Fruit fly (Drosophila melanogaster) whole organism: ENCODE results near the gene Cals.

ENCODE experiments used
- CG8478 ChIP-seq: fragments of >200 bp; optimal IDR thresholded peaks from 2 replicates; lab custom pipeline; 2018; ENCODE audit warnings: inconsistent platforms
- Dll ChIP-seq: fragments of >200 bp; optimal IDR thresholded peaks from 2 replicates; lab custom pipeline; 2017
- EcR ChIP-seq, 2 experiments: fragments of >200 bp; optimal IDR thresholded peaks; 2 replicates each; lab custom pipeline; 2017; ENCODE audit warnings: missing biosample characterization in 2 of 2, missing genetic modification characterization in 2 of 2, missing genetic modification reagents in 2 of 2
- pan ChIP-seq: fragments of >200 bp; optimal IDR thresholded peaks from 2 replicates; lab custom pipeline; 2017
- psq ChIP-seq: fragments of >200 bp; optimal IDR thresholded peaks from 2 replicates; lab custom pipeline; 2017
- usp ChIP-seq: fragments of >200 bp; optimal IDR thresholded peaks from 2 replicates; lab custom pipeline; 2017; ENCODE audit warnings: missing biosample characterization, missing genetic modification characterization, mixed read lengths

Gene Cals

DNA sequence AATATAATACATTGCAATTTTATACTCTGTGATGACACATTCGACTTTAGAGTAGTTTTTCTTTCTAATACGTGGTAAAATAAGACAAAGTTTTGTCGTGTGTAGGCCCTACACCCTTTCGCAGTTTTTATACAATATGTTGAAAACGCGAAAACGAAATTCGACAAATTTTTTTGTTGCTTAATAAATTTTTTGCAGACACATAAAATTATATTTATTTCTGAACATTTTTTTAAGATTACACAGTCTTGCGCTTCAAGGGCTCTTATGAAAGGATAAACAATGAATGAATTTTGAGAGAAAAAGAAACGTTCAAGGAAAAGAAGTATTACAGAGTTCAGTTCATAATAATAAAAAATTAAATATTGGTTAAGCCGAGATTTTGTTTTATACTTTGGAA is 1.3 kb downstream of the Cals start:
- no peak for TF ChIP-seq psq (lab: Kevin White, UChicago)
- TF ChIP-seq Dll (lab: Kevin White, UChicago) = no peak
- TF ChIP-seq usp (GFP tag; lab: Kevin White, UChicago) = no peak
- no peak for TF ChIP-seq CG8478 (lab: Kevin White, UChicago)
- no peak for TF ChIP-seq pan (lab: Kevin White, UChicago)
- no peak for TF ChIP-seq EcR (GFP tag; optimal IDR thresholded peaks at IDR 0.05; lab: Kevin White, UChicago)

DNA sequence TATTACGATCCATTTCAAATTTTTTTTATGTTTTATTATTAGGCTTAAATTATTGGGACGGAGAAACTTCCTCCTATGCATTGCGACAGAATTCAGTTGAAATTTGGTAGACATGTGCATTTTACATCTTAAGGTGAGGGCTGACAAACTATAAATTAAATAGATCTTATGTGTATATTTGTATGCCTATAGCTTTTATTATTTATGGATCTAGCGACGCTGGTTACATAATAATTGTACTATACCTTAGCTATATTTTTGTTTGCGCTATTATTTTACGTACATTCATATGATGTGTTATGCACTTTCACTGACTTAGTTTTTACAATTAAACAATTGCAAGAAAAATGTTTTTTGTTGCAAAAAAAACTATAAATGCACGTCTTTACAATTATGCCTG is 7.9 kb downstream of the Cals start:
- no peak for TF ChIP-seq pan (lab: Kevin White, UChicago)
- no peak for TF ChIP-seq EcR (GFP tag; optimal IDR thresholded peaks at IDR 0.05; lab: Kevin White, UChicago)
- no peak for TF ChIP-seq CG8478 (lab: Kevin White, UChicago)
- TF ChIP-seq usp (GFP tag; lab: Kevin White, UChicago) = no peak
- no peak for TF ChIP-seq Dll (lab: Kevin White, UChicago)
- no peak for TF ChIP-seq psq (lab: Kevin White, UChicago)

DNA sequence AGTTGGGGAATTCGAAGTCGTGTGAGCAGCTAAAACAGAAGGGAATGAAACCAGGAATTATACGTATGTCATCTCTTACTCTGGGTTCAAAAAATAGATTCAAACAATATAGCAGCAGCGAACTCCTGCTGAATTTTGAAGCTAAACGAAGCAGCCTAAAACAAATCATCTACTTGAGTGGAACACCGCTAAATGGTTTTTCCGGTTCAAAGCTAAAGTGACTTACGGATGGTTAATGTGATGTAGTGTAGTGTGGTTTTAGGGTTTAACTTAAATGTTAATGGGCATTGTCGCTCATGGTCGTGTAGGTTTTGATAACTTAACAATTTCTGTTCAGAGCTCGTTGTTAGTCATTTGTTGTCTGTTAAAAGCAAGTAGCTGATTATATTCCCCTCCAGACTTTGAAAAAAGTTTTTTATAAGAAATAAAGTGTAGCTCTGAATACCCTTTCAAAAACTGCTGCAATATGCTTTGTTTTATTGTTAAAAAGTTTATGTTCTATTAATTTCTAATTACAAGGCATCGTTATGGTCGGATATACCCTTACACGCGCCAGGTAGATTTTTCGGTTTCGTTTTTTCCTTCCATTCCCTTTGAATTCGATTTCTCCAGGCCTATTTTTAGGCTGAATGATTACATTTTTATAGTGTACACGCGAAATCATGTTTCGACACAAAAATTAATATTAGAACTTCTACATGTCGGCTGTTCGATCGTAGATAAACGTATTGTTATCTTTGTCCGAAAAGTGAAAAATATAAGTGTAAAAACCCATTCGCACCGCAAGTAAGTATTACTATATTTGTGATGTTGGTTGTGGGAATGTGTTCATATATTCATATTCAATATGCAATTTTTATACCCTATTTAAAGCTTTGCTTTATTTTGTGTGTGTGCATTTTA is 10.0 kb downstream of the Cals start:
- TF ChIP-seq pan (lab: Kevin White, UChicago) (peak; percentile 75), EcR (GFP tag; optimal IDR thresholded peaks at IDR 0.05; lab: Kevin White, UChicago) (no peak), psq (lab: Kevin White, UChicago) (no peak), usp (GFP tag; lab: Kevin White, UChicago) (no peak), Dll (lab: Kevin White, UChicago) (no peak), CG8478 (lab: Kevin White, UChicago) (no peak)

DNA sequence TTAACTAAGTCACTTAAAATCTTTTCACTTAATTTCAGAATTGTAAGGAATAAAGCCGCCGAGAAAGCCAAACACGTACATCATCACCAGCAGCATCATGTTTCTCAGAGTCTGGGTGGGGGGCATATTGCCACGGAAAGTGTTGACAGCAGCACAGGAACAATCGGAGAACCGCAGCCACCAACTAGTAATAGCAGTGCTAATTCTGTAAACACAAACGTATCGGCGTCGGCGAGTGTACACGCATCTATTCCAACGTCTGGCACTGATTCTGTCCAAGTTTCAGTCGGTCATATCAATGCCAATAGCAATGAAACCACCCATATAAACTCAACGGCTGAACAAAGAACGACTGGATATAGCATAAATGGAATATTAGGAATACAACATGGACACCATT is 17.0 kb downstream of the Cals start:
- TF ChIP-seq CG8478 (lab: Kevin White, UChicago) (no peak), psq (lab: Kevin White, UChicago) (no peak), pan (lab: Kevin White, UChicago) (no peak), usp (GFP tag; lab: Kevin White, UChicago) (no peak)

DNA sequence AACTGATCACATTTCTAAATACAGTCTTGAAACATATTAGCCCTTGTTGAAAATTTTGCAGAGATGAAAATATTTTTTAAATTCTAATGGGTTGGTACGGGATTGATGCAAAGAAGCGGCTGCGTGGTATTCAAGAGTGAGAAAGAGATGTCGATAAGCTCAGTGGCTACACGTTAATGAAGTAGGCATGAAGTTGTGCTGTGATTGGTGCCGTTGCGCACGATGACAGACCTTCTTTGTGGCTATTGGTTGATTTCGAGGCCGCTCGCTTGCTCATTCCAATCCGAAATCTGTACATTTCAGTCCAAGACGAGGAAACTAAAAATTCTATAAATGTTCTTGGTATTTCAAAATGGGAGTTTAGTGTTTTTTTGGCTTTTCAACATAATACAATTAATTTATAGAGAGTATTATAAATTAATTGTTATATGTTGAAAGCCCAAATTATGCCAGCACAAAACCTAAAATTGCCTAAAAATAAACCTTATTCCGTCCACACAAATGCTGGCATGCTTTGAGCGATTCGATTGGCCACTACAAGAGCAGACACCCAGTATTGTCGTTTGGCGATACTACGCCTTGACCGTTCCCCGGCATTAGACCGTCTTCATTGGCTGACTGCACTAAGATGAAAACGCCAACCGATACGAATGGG is 25.4 kb downstream of the Cals start:
- no peak for TF ChIP-seq EcR (GFP tag; optimal IDR thresholded peaks at IDR 0.05; lab: Kevin White, UChicago)
- no peak for TF ChIP-seq CG8478 (lab: Kevin White, UChicago)
- no peak for TF ChIP-seq usp (GFP tag; lab: Kevin White, UChicago)
- no peak for TF ChIP-seq psq (lab: Kevin White, UChicago)
- no peak for TF ChIP-seq pan (lab: Kevin White, UChicago)
- TF ChIP-seq Dll (lab: Kevin White, UChicago) = no peak

DNA sequence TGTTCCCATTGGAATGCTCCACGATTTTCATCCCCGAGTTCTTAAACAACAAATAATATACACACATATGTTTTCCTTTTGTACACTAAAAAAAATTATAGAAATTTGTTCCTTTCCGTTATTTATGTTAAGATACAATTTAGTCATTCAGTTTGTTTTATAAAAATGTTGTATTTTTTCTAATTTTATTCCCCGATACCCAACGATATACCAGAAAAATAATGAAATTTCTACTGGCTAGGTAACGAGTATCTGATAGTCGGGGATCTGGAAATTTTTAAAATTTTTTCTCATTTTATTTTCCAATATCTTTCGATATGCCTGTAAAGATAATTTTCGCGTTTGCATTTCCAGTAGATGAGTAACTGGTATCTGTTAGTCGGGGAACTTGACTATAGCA is 29.7 kb downstream of the Cals start:
- TF ChIP-seq Dll (lab: Kevin White, UChicago) = no peak
- no peak for TF ChIP-seq pan (lab: Kevin White, UChicago)
- no peak for TF ChIP-seq psq (lab: Kevin White, UChicago)

DNA sequence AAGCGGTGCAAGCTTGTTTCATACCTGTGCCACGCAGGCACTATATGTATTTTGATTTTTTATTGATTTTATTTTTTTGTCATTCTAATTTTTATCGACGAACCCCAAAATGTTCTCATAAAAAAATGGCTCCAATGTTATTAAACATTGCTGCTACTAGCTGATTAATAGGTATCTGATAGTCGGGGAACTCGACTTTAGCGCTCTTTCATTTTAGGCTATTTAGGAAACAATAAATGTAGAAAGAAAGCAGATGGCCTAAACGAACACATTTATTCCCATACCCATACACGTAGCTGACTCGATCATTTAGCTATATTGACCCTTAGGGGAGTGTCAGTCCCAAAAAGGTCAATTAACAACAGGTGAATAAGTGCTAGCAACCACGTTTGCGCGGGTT is 32.9 kb downstream of the Cals start:
- TF ChIP-seq Dll (lab: Kevin White, UChicago) = no peak
- TF ChIP-seq psq (lab: Kevin White, UChicago) = no peak
- TF ChIP-seq CG8478 (lab: Kevin White, UChicago) = no peak
- no peak for TF ChIP-seq EcR (GFP tag; optimal IDR thresholded peaks at IDR 0.05; lab: Kevin White, UChicago)
- no peak for TF ChIP-seq pan (lab: Kevin White, UChicago)
- TF ChIP-seq usp (GFP tag; lab: Kevin White, UChicago) = no peak

DNA sequence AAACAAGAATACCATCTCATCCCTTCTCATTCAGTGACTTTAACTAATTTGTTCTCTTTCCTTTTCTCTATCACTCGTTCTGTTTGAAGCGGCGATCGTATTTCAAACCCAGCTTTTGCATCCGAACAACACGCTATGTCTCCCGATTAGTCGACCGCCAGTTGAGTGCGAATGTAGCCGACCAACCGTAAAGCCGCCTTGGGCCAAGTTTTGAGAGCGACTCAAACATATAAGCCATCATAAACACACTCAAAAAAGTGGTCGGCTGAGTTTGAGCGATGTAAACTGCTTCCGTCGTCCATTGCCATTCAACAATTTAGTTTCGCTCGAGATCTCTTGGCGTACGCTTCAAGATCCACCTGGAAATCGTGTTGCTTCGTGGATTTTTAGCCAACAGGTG is 34.7 kb downstream of the Cals start, which contains the start of gene sv:
Gene sv, plus strand, starts transcription at position 319 of the 400 bp plus-strand sequence.
- no peak for TF ChIP-seq pan (lab: Kevin White, UChicago)
- TF ChIP-seq CG8478 (lab: Kevin White, UChicago) = no peak
- TF ChIP-seq EcR (GFP tag; optimal IDR thresholded peaks at IDR 0.05; lab: Kevin White, UChicago) = no peak
- no peak for TF ChIP-seq usp (GFP tag; lab: Kevin White, UChicago)
- no peak for TF ChIP-seq Dll (lab: Kevin White, UChicago)
- no peak for TF ChIP-seq psq (lab: Kevin White, UChicago)

DNA sequence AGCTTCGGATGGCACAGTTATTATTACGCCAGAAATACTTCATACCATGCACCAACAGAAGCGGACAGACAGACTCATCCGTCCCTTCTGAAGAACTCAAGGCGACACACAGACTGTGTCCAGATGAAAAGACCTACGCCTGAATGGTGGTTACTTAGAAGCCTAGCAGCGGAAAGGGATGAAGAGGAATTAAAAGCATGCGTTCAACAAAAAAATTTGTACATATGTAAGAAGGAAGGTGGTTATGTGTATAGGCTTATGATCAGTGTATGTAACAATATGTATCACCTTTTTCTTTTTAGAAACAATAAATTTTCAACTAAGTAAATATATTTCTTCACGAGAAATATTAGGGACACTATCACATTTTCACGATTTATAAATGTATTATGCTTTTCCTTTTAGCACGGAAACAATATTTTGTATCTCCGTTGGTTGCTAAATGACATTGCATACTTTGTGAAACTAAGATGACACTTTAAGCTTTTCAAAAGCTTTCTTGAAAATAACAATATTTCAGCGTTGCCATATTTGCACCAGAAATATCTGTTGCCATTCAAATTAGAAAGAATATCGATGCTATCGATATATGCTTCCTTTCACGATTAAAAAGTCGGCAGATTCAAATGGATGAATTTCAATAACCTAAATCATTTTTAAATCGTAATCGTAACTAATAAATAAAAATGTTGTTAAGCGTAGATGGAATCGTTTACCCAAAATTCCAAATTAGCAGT is 38.7 kb downstream of the Cals start, which contains the start of gene Actbeta:
Gene Actbeta, minus strand, starts transcription at position 471 of the 737 bp plus-strand sequence.
- TF ChIP-seq usp (GFP tag; lab: Kevin White, UChicago) (no peak), psq (lab: Kevin White, UChicago) (no peak), EcR (GFP tag; optimal IDR thresholded peaks at IDR 0.05; lab: Kevin White, UChicago) (no peak), pan (lab: Kevin White, UChicago) (no peak), CG8478 (lab: Kevin White, UChicago) (no peak), Dll (lab: Kevin White, UChicago) (no peak)

DNA sequence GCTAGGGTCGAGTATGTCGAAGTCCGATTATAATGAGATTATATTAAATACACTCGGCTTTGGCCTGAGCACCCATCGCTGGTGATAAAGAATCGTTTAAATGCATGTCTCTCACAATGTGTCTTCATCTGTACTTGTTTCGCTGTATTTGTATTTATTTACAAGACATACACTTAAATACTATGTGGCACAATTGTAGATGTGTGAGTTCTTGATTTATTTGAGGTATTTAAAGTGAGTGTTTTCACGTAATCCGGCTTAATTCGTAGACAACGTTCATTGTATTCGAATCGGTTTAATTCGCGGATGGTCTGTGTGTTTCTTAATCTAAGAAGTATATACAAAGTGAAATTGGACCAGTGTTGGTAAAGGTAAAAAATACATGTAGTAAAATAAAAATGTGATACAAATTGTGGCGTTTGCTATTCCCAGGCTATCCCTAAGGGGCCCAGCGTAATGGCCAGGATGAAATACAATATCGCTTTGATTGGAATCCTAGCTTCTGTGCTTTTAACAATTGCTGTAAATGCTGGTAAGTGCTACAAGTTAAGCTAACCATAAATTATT is 58.4 kb downstream of the Cals start, which contains the start of gene Zyx:
Gene Zyx, minus strand, starts transcription at position 350 of the 567 bp plus-strand sequence.
- TF ChIP-seq psq (lab: Kevin White, UChicago) = no peak
- TF ChIP-seq pan (lab: Kevin White, UChicago) = no peak
- no peak for TF ChIP-seq CG8478 (lab: Kevin White, UChicago)
- no peak for TF ChIP-seq EcR (GFP tag; optimal IDR thresholded peaks at IDR 0.05; lab: Kevin White, UChicago)
- no peak for TF ChIP-seq Dll (lab: Kevin White, UChicago)
- TF ChIP-seq usp (GFP tag; lab: Kevin White, UChicago) = no peak
